Fruit fly (Drosophila melanogaster) whole organism, embryonic: ENCODE data around the gene pdm2.

Source experiments
- Atf-2 ChIP-seq: fragments of 200-800 bp; sonication (Bioruptor generic); optimal IDR thresholded peaks from 2 replicates; lab custom pipeline; 2016; ENCODE audit warnings: missing biosample characterization, missing genetic modification characterization
- Atf6 ChIP-seq: fragments of 200-800 bp; sonication (Bioruptor generic); IDR thresholded peaks from 2 replicates; pipeline ENCODE4 v1.3.6; 2022; ENCODE audit warnings: missing biosample characterization, missing genetic modification characterization
- CG10321 ChIP-seq: fragments of 200-800 bp; sonication (Bioruptor generic); IDR thresholded peaks from 2 replicates; pipeline ENCODE4 v1.3.6; 2022; ENCODE audit warnings: missing biosample characterization, missing genetic modification characterization
- CG11398 ChIP-seq: fragments of 200-800 bp; sonication (Bioruptor generic); optimal IDR thresholded peaks from 2 replicates; lab custom pipeline; 2016; ENCODE audit warnings: missing biosample characterization, missing genetic modification characterization
- CG11504 ChIP-seq: fragments of 200-800 bp; sonication (Bioruptor generic); optimal IDR thresholded peaks from 3 replicates; lab custom pipeline; 2019; ENCODE audit warnings: missing biosample characterization, mild to moderate bottlenecking, missing genetic modification characterization, moderate library complexity
- CG15269 ChIP-seq: fragments of 200-800 bp; sonication (Bioruptor generic); optimal IDR thresholded peaks from 2 replicates; lab custom pipeline; 2018; ENCODE audit warnings: missing biosample characterization, mild to moderate bottlenecking, missing genetic modification characterization, moderate library complexity
- CG1647 ChIP-seq: fragments of 200-800 bp; sonication (Bioruptor generic); optimal IDR thresholded peaks from 3 replicates; lab custom pipeline; 2016; ENCODE audit warnings: missing biosample characterization, missing genetic modification characterization
- CG18476 ChIP-seq: fragments of 200-800 bp; sonication (Bioruptor generic); optimal IDR thresholded peaks from 2 replicates; lab custom pipeline; 2016; ENCODE audit warnings: missing biosample characterization, mild to moderate bottlenecking, missing genetic modification characterization
- CG32767 ChIP-seq: fragments of 200-800 bp; sonication (Bioruptor generic); IDR thresholded peaks from 2 replicates; pipeline ENCODE4 v1.3.6; 2022; ENCODE audit warnings: missing biosample characterization, missing genetic modification characterization
- CG33557 ChIP-seq: fragments of 200-800 bp; sonication (Bioruptor generic); optimal IDR thresholded peaks from 2 replicates; lab custom pipeline; 2019; ENCODE audit warnings: missing biosample characterization, mild to moderate bottlenecking, missing genetic modification characterization, moderate library complexity
- CG4360 ChIP-seq: fragments of 200-800 bp; sonication (Bioruptor generic); IDR thresholded peaks from 2 replicates; pipeline ENCODE4 v1.3.6; 2022; ENCODE audit warnings: missing biosample characterization, missing genetic modification characterization
- CG4404 ChIP-seq: fragments of 200-800 bp; sonication (Bioruptor generic); IDR thresholded peaks from 2 replicates; pipeline ENCODE4 v1.3.6; 2022; ENCODE audit warnings: missing biosample characterization, missing genetic modification characterization
- CG9215 ChIP-seq: fragments of 200-800 bp; sonication (Bioruptor generic); IDR thresholded peaks from 2 replicates; pipeline ENCODE4 v1.3.6; 2022; ENCODE audit warnings: missing biosample characterization, missing genetic modification characterization
- CoRest ChIP-seq: fragments of 200-800 bp; sonication (Bioruptor generic); optimal IDR thresholded peaks from 3 replicates; lab custom pipeline; 2018; ENCODE audit warnings: missing biosample characterization, mild to moderate bottlenecking, missing genetic modification characterization, moderate library complexity
- HLH4C ChIP-seq: fragments of 200-800 bp; sonication (Bioruptor generic); IDR thresholded peaks from 3 replicates; pipeline ENCODE4 v1.3.6; 2022; ENCODE audit warnings: missing biosample characterization, missing genetic modification characterization; ENCODE audit not compliant: partially characterized antibody
- Hmx ChIP-seq: fragments of 200-800 bp; sonication (Bioruptor generic); optimal IDR thresholded peaks from 2 replicates; lab custom pipeline; 2016; ENCODE audit warnings: missing biosample characterization, missing genetic modification characterization
- Hr51 ChIP-seq, 2 experiments: fragments of 200-800 bp; sonication (Bioruptor generic); optimal IDR thresholded peaks; 2 replicates in 1 of 2; 3 replicates in 1 of 2; lab custom pipeline; 2016 to 2018; ENCODE audit warnings: missing biosample characterization in 2 of 2, missing genetic modification characterization in 2 of 2, mild to moderate bottlenecking in 1 of 2, moderate library complexity in 1 of 2
- Hr78 ChIP-seq, 2 experiments: fragments of 200-800 bp in 1 of 2; fragments of >200 bp in 1 of 2; sonication (Bioruptor generic) in 1 of 2; optimal IDR thresholded peaks; 2 replicates each; lab custom pipeline; 2017 to 2019; ENCODE audit warnings: missing biosample characterization in 2 of 2, missing genetic modification characterization in 2 of 2, mild to moderate bottlenecking in 1 of 2, moderate library complexity in 1 of 2
- Kr ChIP-seq: fragments of 200-800 bp; sonication (Bioruptor generic); optimal IDR thresholded peaks from 2 replicates; lab custom pipeline; 2017; ENCODE audit warnings: missing biosample characterization, mild to moderate bottlenecking, missing genetic modification characterization
- NFAT ChIP-seq: fragments of 200-800 bp; sonication (Bioruptor generic); IDR thresholded peaks from 2 replicates; pipeline ENCODE4 v1.3.6; 2022; ENCODE audit warnings: missing biosample characterization, missing genetic modification characterization
- Nf-YA ChIP-seq: fragments of 200-800 bp; sonication (Bioruptor generic); IDR thresholded peaks from 2 replicates; pipeline ENCODE4 v1.3.6; 2022; ENCODE audit warnings: missing biosample characterization, missing genetic modification characterization
- Ptx1 ChIP-seq: fragments of 200-800 bp; sonication (Bioruptor generic); IDR thresholded peaks from 2 replicates; pipeline ENCODE4 v1.3.6; 2022; ENCODE audit warnings: missing biosample characterization, missing genetic modification characterization
- Ravus ChIP-seq: fragments of 200-800 bp; sonication (Bioruptor generic); IDR thresholded peaks from 2 replicates; pipeline ENCODE4 v1.3.6; 2022; ENCODE audit warnings: missing biosample characterization, missing genetic modification characterization
- Sox100B ChIP-seq: fragments of 200-800 bp; sonication (Bioruptor generic); optimal IDR thresholded peaks from 3 replicates; lab custom pipeline; 2018; ENCODE audit warnings: missing biosample characterization, mild to moderate bottlenecking, missing genetic modification characterization
- amos ChIP-seq: fragments of 200-800 bp; sonication (Bioruptor generic); IDR thresholded peaks from 2 replicates; pipeline ENCODE4 v1.3.6; 2022; ENCODE audit warnings: missing biosample characterization, missing genetic modification characterization; ENCODE audit not compliant: partially characterized antibody
- az2 ChIP-seq: fragments of 200-800 bp; sonication (Bioruptor generic); optimal IDR thresholded peaks from 3 replicates; lab custom pipeline; 2016; ENCODE audit warnings: missing biosample characterization, missing genetic modification characterization
- bsh ChIP-seq, 2 experiments: fragments of 200-800 bp; sonication (Bioruptor generic); optimal IDR thresholded peaks; 2 replicates each; lab custom pipeline; 2017 to 2018; ENCODE audit warnings: mild to moderate bottlenecking in 2 of 2, missing biosample characterization in 2 of 2, missing genetic modification characterization in 2 of 2, moderate library complexity in 1 of 2
- chinmo ChIP-seq: fragments of 200-800 bp; sonication (Bioruptor generic); IDR thresholded peaks from 4 replicates; pipeline ENCODE4 v1.3.6; 2022; ENCODE audit warnings: missing biosample characterization, missing genetic modification characterization; ENCODE audit not compliant: partially characterized antibody
- crol ChIP-seq: fragments of 200-800 bp; sonication (Bioruptor generic); IDR thresholded peaks from 2 replicates; pipeline ENCODE4 v1.3.6; 2022; ENCODE audit warnings: missing biosample characterization, missing genetic modification characterization
- disco-r ChIP-seq: fragments of 200-800 bp; sonication (Bioruptor generic); optimal IDR thresholded peaks from 2 replicates; lab custom pipeline; 2016; ENCODE audit warnings: missing biosample characterization, missing genetic modification characterization
- ems ChIP-seq: fragments of 200-800 bp; sonication (Bioruptor generic); optimal IDR thresholded peaks from 3 replicates; lab custom pipeline; 2016; ENCODE audit warnings: missing biosample characterization, missing genetic modification characterization
- fd102C ChIP-seq: fragments of 200-800 bp; sonication (Bioruptor generic); optimal IDR thresholded peaks from 2 replicates; lab custom pipeline; 2018; ENCODE audit warnings: missing biosample characterization, mild to moderate bottlenecking, missing genetic modification characterization, moderate library complexity
- ftz-f1 ChIP-seq: fragments of 200-800 bp; sonication (Bioruptor generic); optimal IDR thresholded peaks from 2 replicates; lab custom pipeline; 2016; ENCODE audit warnings: missing biosample characterization, missing genetic modification characterization
- her ChIP-seq: fragments of 200-800 bp; sonication (Bioruptor generic); optimal IDR thresholded peaks from 2 replicates; lab custom pipeline; 2016; ENCODE audit warnings: missing biosample characterization, missing genetic modification characterization
- lov ChIP-seq, 2 experiments: fragments of 200-800 bp in 1 of 2; fragments of >200 bp in 1 of 2; sonication (Bioruptor generic) in 1 of 2; IDR thresholded peaks in 1 of 2; optimal IDR thresholded peaks in 1 of 2; 2 replicates in 1 of 2; 3 replicates in 1 of 2; pipeline versions ENCODE4 v1.3.6 to Lab custom; 2017 to 2022; ENCODE audit warnings: missing biosample characterization in 1 of 2, missing genetic modification characterization in 1 of 2
- mam ChIP-seq: fragments of 200-800 bp; sonication (Bioruptor generic); optimal IDR thresholded peaks from 3 replicates; lab custom pipeline; 2016; ENCODE audit warnings: missing biosample characterization, missing genetic modification characterization
- nau ChIP-seq: fragments of 200-800 bp; sonication (Bioruptor generic); optimal IDR thresholded peaks from 3 replicates; lab custom pipeline; 2017; ENCODE audit warnings: missing biosample characterization, mild to moderate bottlenecking, missing genetic modification characterization, missing genetic modification reagents
- nom ChIP-seq: fragments of 200-800 bp; sonication (Bioruptor generic); optimal IDR thresholded peaks from 2 replicates; lab custom pipeline; 2017; ENCODE audit warnings: missing biosample characterization, missing genetic modification characterization, mild to moderate bottlenecking, moderate library complexity, missing genetic modification reagents
- pho ChIP-seq: fragments of 200-800 bp; sonication (Bioruptor generic); optimal IDR thresholded peaks from 2 replicates; lab custom pipeline; 2016; ENCODE audit warnings: missing biosample characterization, missing genetic modification characterization
- run ChIP-seq: fragments of 200-800 bp; sonication (Bioruptor generic); optimal IDR thresholded peaks from 3 replicates; lab custom pipeline; 2018; ENCODE audit warnings: missing biosample characterization, mild to moderate bottlenecking, missing genetic modification characterization
- seq ChIP-seq: fragments of 200-800 bp; sonication (Bioruptor generic); IDR thresholded peaks from 2 replicates; pipeline ENCODE4 v1.3.6; 2022; ENCODE audit warnings: missing biosample characterization, missing genetic modification characterization
- sisA ChIP-seq: fragments of 200-800 bp; sonication (Bioruptor generic); IDR thresholded peaks from 2 replicates; pipeline ENCODE4 v1.3.6; 2022; ENCODE audit warnings: missing biosample characterization, missing genetic modification characterization
- slbo ChIP-seq: fragments of 200-800 bp; sonication (Bioruptor generic); IDR thresholded peaks from 2 replicates; pipeline ENCODE4 v1.3.6; 2022; ENCODE audit warnings: missing biosample characterization, missing genetic modification characterization
- sr ChIP-seq: fragments of 200-800 bp; sonication (Bioruptor generic); IDR thresholded peaks from 3 replicates; pipeline ENCODE4 v1.3.6; 2022; ENCODE audit warnings: missing biosample characterization, missing genetic modification characterization
- stc ChIP-seq: fragments of 200-800 bp; sonication (Bioruptor generic); IDR thresholded peaks from 2 replicates; pipeline ENCODE4 v1.3.6; 2022; ENCODE audit warnings: missing biosample characterization, missing genetic modification characterization
- tll ChIP-seq, 2 experiments: fragments of 200-800 bp in 1 of 2; fragments of >200 bp in 1 of 2; sonication (Bioruptor generic) in 1 of 2; optimal IDR thresholded peaks; 2 replicates each; lab custom pipeline; 2017 to 2019; ENCODE audit warnings: missing biosample characterization in 2 of 2, missing genetic modification characterization in 2 of 2, mild to moderate bottlenecking in 1 of 2, moderate library complexity in 1 of 2
- trh ChIP-seq: fragments of 200-800 bp; sonication (Bioruptor generic); optimal IDR thresholded peaks from 2 replicates; lab custom pipeline; 2016; ENCODE audit warnings: missing biosample characterization, missing genetic modification characterization
- zen2 ChIP-seq: fragments of 200-800 bp; sonication (Bioruptor generic); IDR thresholded peaks from 3 replicates; pipeline ENCODE4 v1.3.6; 2022; ENCODE audit warnings: missing biosample characterization, missing genetic modification characterization; ENCODE audit not compliant: partially characterized antibody

Gene pdm2

dm6 chr2L:12618016-12618675 lies 38.8 kb upstream of the pdm2 start (continued):
- TF ChIP-seq Hr51 (GFP tag; optimal IDR thresholded peaks at IDR 0.05; lab: Kevin White, UChicago) (no peak), Atf6 (GFP tag; lab: Robert Waterston, UW) (peak; percentile 15; the same call in 1 of the 2 replicates), sisA (GFP tag; lab: Robert Waterston, UW) (no peak), CG15269 (tag; lab: Kevin White, UChicago) (no peak), nom (GFP tag; lab: Kevin White, UChicago) (no peak), Kr (peak; percentile 53), nau (no peak), stc (no peak), disco-r (GFP tag; lab: Kevin White, UChicago) (no peak), CG1647 (GFP tag; lab: Kevin White, UChicago) (no peak), bsh (GFP tag; optimal IDR thresholded peaks at IDR 0.05; lab: Kevin White, UChicago) (no peak), CG32767 (GFP tag; lab: Robert Waterston, UW) (no peak), Nf-YA (GFP tag; lab: Robert Waterston, UW) (peak; percentile 84), zen2 (peak; percentile 39; the same call in 2 of the 3 replicates), seq (GFP tag; lab: Robert Waterston, UW) (peak; percentile 83), sr (no peak), chinmo (GFP tag; lab: Robert Waterston, UW) (peak; percentile 99), CoRest (tag; lab: Kevin White, UChicago) (peak; percentile 11), HLH4C (GFP tag; lab: Robert Waterston, UW) (no peak), pho (GFP tag; lab: Kevin White, UChicago) (no peak), ems (no peak), crol (0 out of 2 replicates have a peak, but pooled peaks have one; percentile 9), fd102C (GFP tag; lab: Kevin White, UChicago) (no peak), Sox100B (GFP tag; lab: Kevin White, UChicago) (no peak), Ptx1 (GFP tag; lab: Robert Waterston, UW) (no peak), CG9215 (no peak), trh (GFP tag; lab: Kevin White, UChicago) (no peak), tll (GFP tag; optimal IDR thresholded peaks at IDR 0.05; lab: Kevin White, UChicago) (no peak), amos (peak; percentile 20; the same call in 1 of the 2 replicates), CG10321 (peak; percentile 49; the same call in 1 of the 2 replicates), CG18476 (GFP tag; lab: Kevin White, UChicago) (no peak), run (no peak), Hmx (GFP tag; lab: Kevin White, UChicago) (no peak), mam (GFP tag; lab: Kevin White, UChicago) (no peak), lov (optimal IDR thresholded peaks at IDR 0.05; lab: Kevin White, UChicago) (no peak), lov (GFP tag; IDR thresholded peaks at IDR 0.05; lab: Robert Waterston, UW) (no peak), Ravus (GFP tag; lab: Robert Waterston, UW) (no peak), NFAT (GFP tag; lab: Robert Waterston, UW) (no peak), CG33557 (GFP tag; lab: Kevin White, UChicago) (no peak), CG4360 (no peak), CG4404 (GFP tag; lab: Robert Waterston, UW) (no peak), her (GFP tag; lab: Kevin White, UChicago) (no peak), Hr78 (GFP tag; optimal IDR thresholded peaks at IDR 0.05; lab: Kevin White, UChicago) (no peak), CG11504 (tag; lab: Kevin White, UChicago) (peak; percentile 13), az2 (GFP tag; lab: Kevin White, UChicago) (no peak), Atf-2 (GFP tag; lab: Kevin White, UChicago) (no peak), CG11398 (GFP tag; lab: Kevin White, UChicago) (no peak), ftz-f1 (GFP tag; lab: Kevin White, UChicago) (no peak), slbo (no peak)
